Worm (Caenorhabditis elegans) whole organism, mixed stage, embryonic: ENCODE results near the gene brc-1.

Experiments used
- M03D4.4 ChIP-seq: sonication (generic microtip); optimal IDR thresholded peaks from 2 replicates; lab custom pipeline; 2017; ENCODE audit warnings: mild to moderate bottlenecking, missing genetic modification characterization, missing compliant biosample characterization
- bed-3 ChIP-seq: fragments of 200-800 bp; sonication (Bioruptor generic); optimal IDR thresholded peaks from 3 replicates; lab custom pipeline; 2018; ENCODE audit warnings: mild to moderate bottlenecking, missing genetic modification characterization, moderate library complexity, missing compliant biosample characterization
- ceh-39 ChIP-seq: fragments of 150-350 bp; optimal IDR thresholded peaks from 2 replicates; lab custom pipeline; 2014; ENCODE audit warnings: missing biosample characterization, missing genetic modification characterization
- ceh-43 ChIP-seq: fragments of 200-800 bp; sonication (Bioruptor generic); optimal IDR thresholded peaks from 2 replicates; lab custom pipeline; 2018; ENCODE audit warnings: mild to moderate bottlenecking, missing genetic modification characterization, moderate library complexity, missing compliant biosample characterization
- ceh-83 ChIP-seq: fragments of 200-800 bp; sonication (Bioruptor generic); optimal IDR thresholded peaks from 2 replicates; lab custom pipeline; 2018; ENCODE audit warnings: mild to moderate bottlenecking, missing genetic modification characterization, missing compliant biosample characterization
- ces-1 ChIP-seq: fragments of 150-350 bp; optimal IDR thresholded peaks from 2 replicates; lab custom pipeline; 2014; ENCODE audit warnings: missing biosample characterization, missing genetic modification reagents, missing genetic modification characterization
- cnd-1 ChIP-seq: fragments of 200-800 bp; sonication (Bioruptor generic); optimal IDR thresholded peaks from 2 replicates; lab custom pipeline; 2018; ENCODE audit warnings: mild to moderate bottlenecking, missing genetic modification characterization, missing compliant biosample characterization
- elt-1 ChIP-seq: sonication (generic microtip); optimal IDR thresholded peaks from 2 replicates; lab custom pipeline; 2017; ENCODE audit warnings: missing genetic modification characterization, mild to moderate bottlenecking, missing compliant biosample characterization, antibody characterized with exemption, moderate library complexity, borderline replicate concordance; ENCODE audit not compliant: insufficient read depth
- elt-3 ChIP-seq: fragments of 150-350 bp; optimal IDR thresholded peaks from 2 replicates; lab custom pipeline; 2014; ENCODE audit warnings: missing biosample characterization, missing genetic modification characterization
- hlh-1 ChIP-seq: fragments of 150-350 bp; optimal IDR thresholded peaks from 2 replicates; lab custom pipeline; 2014; ENCODE audit warnings: missing biosample characterization, missing genetic modification reagents, missing genetic modification characterization
- lin-13 ChIP-seq: fragments of 150-350 bp; optimal IDR thresholded peaks from 2 replicates; lab custom pipeline; 2014; ENCODE audit warnings: missing biosample characterization, missing genetic modification characterization
- lsy-2 ChIP-seq: fragments of 150-350 bp; optimal IDR thresholded peaks from 2 replicates; lab custom pipeline; 2014; ENCODE audit warnings: missing biosample characterization, missing genetic modification characterization
- mab-5 ChIP-seq: fragments of 150-350 bp; optimal IDR thresholded peaks from 2 replicates; lab custom pipeline; 2014; ENCODE audit warnings: missing biosample characterization, missing genetic modification characterization
- mep-1 ChIP-seq: fragments of 150-350 bp; optimal IDR thresholded peaks from 2 replicates; lab custom pipeline; 2017; ENCODE audit warnings: missing biosample characterization, missing genetic modification reagents, missing genetic modification characterization, inconsistent platforms
- nhr-12 ChIP-seq: fragments of 150-350 bp; optimal IDR thresholded peaks from 2 replicates; lab custom pipeline; 2014; ENCODE audit warnings: missing biosample characterization, missing genetic modification characterization
- nhr-2 ChIP-seq: fragments of 150-350 bp; optimal IDR thresholded peaks from 2 replicates; lab custom pipeline; 2014; ENCODE audit warnings: missing biosample characterization, missing genetic modification characterization
- nhr-237 ChIP-seq: fragments of 150-350 bp; optimal IDR thresholded peaks from 2 replicates; lab custom pipeline; 2014; ENCODE audit warnings: missing biosample characterization, missing genetic modification characterization
- nhr-28 ChIP-seq: fragments of 150-350 bp; optimal IDR thresholded peaks from 2 replicates; lab custom pipeline; 2014; ENCODE audit warnings: missing biosample characterization, missing genetic modification characterization
- pha-4 ChIP-seq: fragments of 150-350 bp; optimal IDR thresholded peaks from 2 replicates; lab custom pipeline; 2018; ENCODE audit warnings: missing biosample characterization, missing genetic modification reagents, missing genetic modification characterization
- sem-2 ChIP-seq: fragments of 200-800 bp; sonication (Bioruptor generic); optimal IDR thresholded peaks from 2 replicates; lab custom pipeline; 2018; ENCODE audit warnings: mild to moderate bottlenecking, missing genetic modification characterization, missing compliant biosample characterization
- snpc-4 ChIP-seq: fragments of 150-350 bp; optimal IDR thresholded peaks from 2 replicates; lab custom pipeline; 2014; ENCODE audit warnings: missing biosample characterization, missing genetic modification characterization
- sptf-1 ChIP-seq: sonication (generic microtip); optimal IDR thresholded peaks from 2 replicates; lab custom pipeline; 2017; ENCODE audit warnings: mild to moderate bottlenecking, missing genetic modification characterization, moderate library complexity, missing compliant biosample characterization
- tbx-8 ChIP-seq: fragments of 200-800 bp; sonication (Bioruptor generic); optimal IDR thresholded peaks from 2 replicates; lab custom pipeline; 2018; ENCODE audit warnings: mild to moderate bottlenecking, missing genetic modification characterization, moderate library complexity, missing compliant biosample characterization
- unc-120 ChIP-seq: sonication (generic microtip); optimal IDR thresholded peaks from 2 replicates; lab custom pipeline; 2017; ENCODE audit warnings: missing genetic modification characterization, missing compliant biosample characterization; ENCODE audit not compliant: poor library complexity, severe bottlenecking
- unc-39 ChIP-seq: fragments of 150-350 bp; optimal IDR thresholded peaks from 2 replicates; lab custom pipeline; 2014; ENCODE audit warnings: missing biosample characterization, missing genetic modification characterization
- unc-62 ChIP-seq: fragments of 150-350 bp; optimal IDR thresholded peaks from 2 replicates; lab custom pipeline; 2014; ENCODE audit warnings: missing biosample characterization, missing genetic modification reagents, missing genetic modification characterization
- zip-8 ChIP-seq: fragments of 150-350 bp; optimal IDR thresholded peaks from 2 replicates; lab custom pipeline; 2014; ENCODE audit warnings: missing biosample characterization, missing genetic modification characterization
- ztf-11 ChIP-seq: fragments of 150-350 bp; optimal IDR thresholded peaks from 2 replicates; lab custom pipeline; 2014; ENCODE audit warnings: missing biosample characterization, missing genetic modification characterization

The brc-1 gene

ce11 chrIII:3889896-3890295, 27.1 kb upstream of the brc-1 start:
- TF ChIP-seq elt-1 (tag; lab: Kevin White, UChicago) (no peak), unc-120 (tag; lab: Kevin White, UChicago) (no peak), M03D4.4 (tag; lab: Kevin White, UChicago) (no peak), tbx-8 (GFP tag; lab: Kevin White, UChicago) (no peak)

- no peak for TF ChIP-seq nhr-237 (tag; lab: Kevin White, UChicago)
- TF ChIP-seq cnd-1 (tag; lab: Kevin White, UChicago) = no peak
- TF ChIP-seq lin-13 (tag; lab: Kevin White, UChicago) = no peak
- no peak for TF ChIP-seq ces-1 (GFP tag; lab: Kevin White, UChicago)
Measured at ce11 chrIII:3887586-3887985, 24.8 kb upstream of the brc-1 start.

- TF ChIP-seq sptf-1 (no peak), zip-8 (no peak), unc-62 (GFP tag; lab: Kevin White, UChicago) (no peak), pha-4 (no peak), lsy-2 (tag; lab: Kevin White, UChicago) (no peak), lin-13 (tag; lab: Kevin White, UChicago) (no peak), unc-39 (tag; lab: Kevin White, UChicago) (no peak), nhr-28 (no peak), M03D4.4 (tag; lab: Kevin White, UChicago) (no peak), mab-5 (no peak)
Measured at ce11 chrIII:3883146-3883545, 20.4 kb upstream of the brc-1 start.

- no peak for TF ChIP-seq ceh-43 (GFP tag; lab: Kevin White, UChicago)
- no peak for TF ChIP-seq mep-1 (tag; lab: Kevin White, UChicago)
- no peak for TF ChIP-seq nhr-12 (tag; lab: Kevin White, UChicago)
- no peak for TF ChIP-seq sem-2 (GFP tag; lab: Kevin White, UChicago)
- no peak for TF ChIP-seq pha-4
- TF ChIP-seq lsy-2 (tag; lab: Kevin White, UChicago) = no peak
Measured at ce11 chrIII:3878986-3879756, 16.4 kb upstream of the brc-1 start.

ce11 chrIII:3876197-3876897, 13.6 kb upstream of the brc-1 start:
- TF ChIP-seq lin-13 (tag; lab: Kevin White, UChicago) = no peak
- peak; percentile 6 for TF ChIP-seq sptf-1
- peak; percentile 3 for TF ChIP-seq ztf-11
- peak; percentile 84 for TF ChIP-seq nhr-2
- no peak for TF ChIP-seq nhr-28
- no peak for TF ChIP-seq ceh-43 (GFP tag; lab: Kevin White, UChicago)
- no peak for TF ChIP-seq hlh-1 (tag; lab: Kevin White, UChicago)
- TF ChIP-seq zip-8 = peak; percentile 97
- TF ChIP-seq M03D4.4 (tag; lab: Kevin White, UChicago) = no peak
- no peak for TF ChIP-seq nhr-12 (tag; lab: Kevin White, UChicago)
- TF ChIP-seq sem-2 (GFP tag; lab: Kevin White, UChicago) = no peak

- TF ChIP-seq nhr-2 (no peak), lin-13 (tag; lab: Kevin White, UChicago) (no peak), sem-2 (GFP tag; lab: Kevin White, UChicago) (no peak), ceh-39 (tag; lab: Kevin White, UChicago) (no peak), bed-3 (GFP tag; lab: Kevin White, UChicago) (no peak), nhr-28 (no peak), ztf-11 (no peak), ceh-83 (GFP tag; lab: Kevin White, UChicago) (no peak), ceh-43 (GFP tag; lab: Kevin White, UChicago) (no peak), cnd-1 (tag; lab: Kevin White, UChicago) (no peak), snpc-4 (tag; lab: Kevin White, UChicago) (no peak), mep-1 (tag; lab: Kevin White, UChicago) (no peak), elt-3 (tag; lab: Kevin White, UChicago) (no peak), zip-8 (no peak)
Measured at ce11 chrIII:3875608-3876007, 12.8 kb upstream of the brc-1 start.
